Fruit fly (Drosophila melanogaster): ENCODE measurements around the gene gudu.

Gene gudu

DNA sequence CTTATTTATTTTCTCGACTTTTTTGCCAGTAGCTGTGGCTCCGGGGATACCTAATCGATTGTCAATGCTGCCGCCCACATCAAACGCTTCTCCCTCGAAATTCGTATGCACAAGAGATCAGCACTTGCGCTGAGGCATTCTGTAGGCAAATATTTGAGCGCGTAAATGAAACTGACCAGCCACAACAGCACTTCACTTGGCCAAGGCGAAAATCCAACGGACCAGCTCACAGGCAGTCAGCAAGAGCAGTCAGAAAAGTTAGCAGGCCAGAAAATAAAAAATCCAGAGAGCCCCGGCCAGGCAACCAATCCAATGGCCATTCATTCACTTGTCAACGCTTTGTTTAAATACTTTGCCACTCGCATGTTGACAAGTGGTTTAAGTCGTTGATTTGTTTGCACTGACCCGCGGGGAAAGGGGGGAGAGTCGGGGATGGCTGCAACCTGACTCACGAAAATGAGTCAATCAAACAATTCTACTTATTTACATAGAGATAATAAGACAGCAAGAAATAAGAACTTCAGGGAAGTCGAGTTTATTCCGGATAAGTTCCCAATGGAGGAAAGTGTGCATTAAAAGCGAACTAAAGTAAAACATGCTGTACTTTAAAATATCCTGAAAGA is 48.8 kb upstream of the gudu start (continued):
- TF ChIP-seq CG32772 (GFP tag; IDR thresholded peaks at IDR 0.05) (no peak; the same call in 1 of the 2 replicates), Doc3 (GFP tag; IDR thresholded peaks at IDR 0.05; ENCODE audit: partially characterized antibody) (no peak), grau (tag; optimal IDR thresholded peaks at IDR 0.05) (no peak), ham (GFP tag; IDR thresholded peaks at IDR 0.05) (no peak), CG17328 (GFP tag; IDR thresholded peaks at IDR 0.05) (peak; percentile 10; the same call in 1 of the 2 replicates), Dip2 (GFP tag; IDR thresholded peaks at IDR 0.05) (no peak), CG6791 (GFP tag; IDR thresholded peaks at IDR 0.05; ENCODE audit: partially characterized antibody) (no peak), peb (GFP tag; IDR thresholded peaks at IDR 0.05) (no peak), CG13624 (GFP tag; optimal IDR thresholded peaks at IDR 0.05) (no peak), CG14667 (GFP tag; IDR thresholded peaks at IDR 0.05) (no peak), Opbp (GFP tag; IDR thresholded peaks at IDR 0.05; ENCODE audit: partially characterized antibody) (no peak), hb (GFP tag; IDR thresholded peaks at IDR 0.05; ENCODE audit: partially characterized antibody) (no peak), ATbp (GFP tag; optimal IDR thresholded peaks at IDR 0.05) (peak; percentile 28), CG4854 (GFP tag; optimal IDR thresholded peaks at IDR 0.05) (no peak), Sry-δ (GFP tag; optimal IDR thresholded peaks at IDR 0.05) (no peak), aop (GFP tag; IDR thresholded peaks at IDR 0.05) (no peak), Usf (GFP tag; optimal IDR thresholded peaks at IDR 0.05) (no peak), ftz-f1 (GFP tag; optimal IDR thresholded peaks at IDR 0.05) (no peak), PHDP (tag; optimal IDR thresholded peaks at IDR 0.05) (no peak), CG13775 (GFP tag; optimal IDR thresholded peaks at IDR 0.05) (no peak), Mrtf (GFP tag; IDR thresholded peaks at IDR 0.05) (no peak), croc (GFP tag; conservative IDR thresholded peaks at IDR 0.05) (no peak), abd-A (tag; optimal IDR thresholded peaks at IDR 0.05) (no peak), CG34224 (GFP tag; IDR thresholded peaks at IDR 0.05; ENCODE audit: partially characterized antibody) (no peak), CG16813 (GFP tag; IDR thresholded peaks at IDR 0.05; ENCODE audit: partially characterized antibody) (no peak), cato (GFP tag; optimal IDR thresholded peaks at IDR 0.05; ENCODE audit: borderline replicate concordance) (no peak), CG17568 (GFP tag; optimal IDR thresholded peaks at IDR 0.05) (peak; percentile 12), Nf-YB (GFP tag; optimal IDR thresholded peaks at IDR 0.05) (no peak), CG18011 (GFP tag; optimal IDR thresholded peaks at IDR 0.05) (no peak), pho (GFP tag; optimal IDR thresholded peaks at IDR 0.05) (no peak), Dek (tag; optimal IDR thresholded peaks at IDR 0.05) (no peak), sr (GFP tag; IDR thresholded peaks at IDR 0.05) (no peak), NK7.1 (GFP tag; optimal IDR thresholded peaks at IDR 0.05) (no peak), tx (GFP tag; optimal IDR thresholded peaks at IDR 0.05) (no peak), Spps (tag; optimal IDR thresholded peaks at IDR 0.05) (no peak), jing (GFP tag; optimal IDR thresholded peaks at IDR 0.05) (no peak), CG9727 (GFP tag; optimal IDR thresholded peaks at IDR 0.05) (peak; percentile 80), lmd (GFP tag; IDR thresholded peaks at IDR 0.05) (0 out of 2 replicates have a peak, but pooled peaks have one; percentile 12), CG33557 (GFP tag; optimal IDR thresholded peaks at IDR 0.05) (peak; percentile 61), Camta (GFP tag; optimal IDR thresholded peaks at IDR 0.05) (no peak), CG15696 (tag; optimal IDR thresholded peaks at IDR 0.05) (peak; percentile 81), CG2712 (tag; optimal IDR thresholded peaks at IDR 0.05) (peak; percentile 8), btn (GFP tag; optimal IDR thresholded peaks at IDR 0.05) (peak; percentile 20), HLH4C (GFP tag; IDR thresholded peaks at IDR 0.05; ENCODE audit: partially characterized antibody) (no peak), Dp (GFP tag; optimal IDR thresholded peaks at IDR 0.05) (no peak), BtbVII (GFP tag; optimal IDR thresholded peaks at IDR 0.05) (no peak), CG17359 (tag; optimal IDR thresholded peaks at IDR 0.05) (no peak), CG1792 (GFP tag; optimal IDR thresholded peaks at IDR 0.05) (no peak), Ssrp (tag; optimal IDR thresholded peaks at IDR 0.05) (no peak), CG1647 (GFP tag; optimal IDR thresholded peaks at IDR 0.05) (peak; percentile 4)

All from whole organism, embryonic.